Fruit fly (Drosophila melanogaster): Measurements from ENCODE around the gene tral.

Gene tral

dm6 chr3L:12496428-12497344 lies 18.2 kb upstream of the tral start, which contains the start of gene CG10657:
Gene CG10657, minus strand, starts transcription at chr3L:12497216.
- TF ChIP-seq rgr (GFP tag; optimal IDR thresholded peaks at IDR 0.05): no peak
- TF ChIP-seq Sp1 (GFP tag; optimal IDR thresholded peaks at IDR 0.05): peak; percentile 14
- TF ChIP-seq Rel (GFP tag; optimal IDR thresholded peaks at IDR 0.05): no peak
- TF ChIP-seq Rel (tag; optimal IDR thresholded peaks at IDR 0.05): peak; percentile 39
- TF ChIP-seq Dfd (GFP tag; optimal IDR thresholded peaks at IDR 0.05): no peak
- TF ChIP-seq Vsx2 (GFP tag; optimal IDR thresholded peaks at IDR 0.05; ENCODE audit: partially characterized antibody): peak; percentile 46

DNA sequence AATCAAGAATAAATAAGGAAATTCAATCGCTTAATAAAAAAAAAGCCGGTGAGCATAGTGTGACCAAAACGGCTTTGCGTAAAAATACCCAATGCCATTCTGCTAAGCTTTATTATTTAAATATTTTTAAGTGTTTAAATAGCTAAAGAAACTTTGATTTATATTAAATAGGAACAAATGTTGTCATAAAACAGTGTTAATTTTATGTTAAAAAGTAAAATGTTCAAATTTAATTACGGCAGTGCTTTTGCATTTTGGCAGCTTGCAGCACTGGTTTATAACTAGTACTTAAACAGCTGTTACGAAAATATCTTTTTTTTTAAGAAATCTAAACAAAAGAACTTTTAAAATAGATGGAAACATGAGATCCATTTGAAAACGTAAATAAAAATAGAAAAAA lies 13.6 kb upstream of the tral start, which contains the start of the genes CG10638 and CG10681:
CG10638 (minus strand) TSS at position 63 of the 400 bp plus-strand sequence.
CG10681 (plus strand) TSS at position 265 of the 400 bp plus-strand sequence.
- TF ChIP-seq CrebA (GFP tag; optimal IDR thresholded peaks at IDR 0.05; ENCODE audit: borderline replicate concordance) (no peak), psq (GFP tag; optimal IDR thresholded peaks at IDR 0.05) (peak; percentile 6), CG32264 (GFP tag; optimal IDR thresholded peaks at IDR 0.05) (peak; percentile 41), ey (GFP tag; optimal IDR thresholded peaks at IDR 0.05) (peak; percentile 40), Abd-B (GFP tag; optimal IDR thresholded peaks at IDR 0.05) (no peak), foxo (GFP tag; optimal IDR thresholded peaks at IDR 0.05) (peak in 1 of 2 experiments; percentile 68), dl (GFP tag; optimal IDR thresholded peaks at IDR 0.05; ENCODE audit: insufficient read depth in 1 of 2, partially characterized antibody in 2 of 2) (no peak), tai (GFP tag; optimal IDR thresholded peaks at IDR 0.05) (no peak), dsf (GFP tag; optimal IDR thresholded peaks at IDR 0.05; ENCODE audit: borderline replicate concordance) (peak; percentile 61), fru (GFP tag; optimal IDR thresholded peaks at IDR 0.05) (peak; percentile 59), Hr78 (GFP tag; optimal IDR thresholded peaks at IDR 0.05) (no peak), Dfd (GFP tag; optimal IDR thresholded peaks at IDR 0.05) (no peak), CG9705 (GFP tag; optimal IDR thresholded peaks at IDR 0.05) (no peak), sv (GFP tag; optimal IDR thresholded peaks at IDR 0.05) (peak; percentile 58), usp (GFP tag; optimal IDR thresholded peaks at IDR 0.05) (no peak), sage (GFP tag; optimal IDR thresholded peaks at IDR 0.05) (peak; percentile 83), dmrt93B (GFP tag; optimal IDR thresholded peaks at IDR 0.05) (no peak), br (GFP tag; optimal IDR thresholded peaks at IDR 0.05) (peak; percentile 44), N (GFP tag; optimal IDR thresholded peaks at IDR 0.05) (no peak), OdsH (GFP tag; optimal IDR thresholded peaks at IDR 0.05) (peak; percentile 40), Sp1 (GFP tag; optimal IDR thresholded peaks at IDR 0.05) (peak; percentile 45), pan (optimal IDR thresholded peaks at IDR 0.05) (no peak), h (GFP tag; optimal IDR thresholded peaks at IDR 0.05) (peak; percentile 73), Myc (optimal IDR thresholded peaks at IDR 0.05) (peak; percentile 1), Vsx2 (GFP tag; optimal IDR thresholded peaks at IDR 0.05; ENCODE audit: partially characterized antibody) (no peak), Jra (GFP tag; optimal IDR thresholded peaks at IDR 0.05) (peak; percentile 77), Hr83 (GFP tag; optimal IDR thresholded peaks at IDR 0.05; ENCODE audit: poor library complexity, severe bottlenecking) (peak; percentile 8), lola (GFP tag; optimal IDR thresholded peaks at IDR 0.05) (no peak), Hnf4 (GFP tag; optimal IDR thresholded peaks at IDR 0.05) (peak; percentile 79), jim (GFP tag; optimal IDR thresholded peaks at IDR 0.05) (no peak), brk (GFP tag; optimal IDR thresholded peaks at IDR 0.05) (no peak), HLH106 (tag; optimal IDR thresholded peaks at IDR 0.05) (peak; percentile 47), Mio (GFP tag; optimal IDR thresholded peaks at IDR 0.05) (no peak), rgr (GFP tag; optimal IDR thresholded peaks at IDR 0.05) (peak; percentile 65), woc (GFP tag; optimal IDR thresholded peaks at IDR 0.05) (peak; percentile 31), Dif (GFP tag; optimal IDR thresholded peaks at IDR 0.05; ENCODE audit: partially characterized antibody) (no peak), GATAd (GFP tag; optimal IDR thresholded peaks at IDR 0.05) (no peak), Rel (GFP tag; optimal IDR thresholded peaks at IDR 0.05) (no peak), Rel (tag; optimal IDR thresholded peaks at IDR 0.05) (peak; percentile 55)
